Worm (Caenorhabditis elegans): ENCODE measurements around the gene srbc-57.

Gene srbc-57

ce11 chrV:489320-489719 lies 21.0 kb upstream of the srbc-57 start, which contains the start of gene nhr-106:
TSS of gene nhr-106 (plus strand) at chrV:489620.
- peak; percentile 48; the same call in 1 of the 2 replicates for TF ChIP-seq dmd-6 (GFP tag; IDR thresholded peaks at IDR 0.05)
- TF ChIP-seq R02D3.7 (tag; optimal IDR thresholded peaks at IDR 0.05) = no peak
- TF ChIP-seq daf-16 (GFP tag; optimal IDR thresholded peaks at IDR 0.05) = no peak
- peak; percentile 26 for TF ChIP-seq daf-16 (tag; optimal IDR thresholded peaks at IDR 0.05)
- TF ChIP-seq nhr-28 (tag; optimal IDR thresholded peaks at IDR 0.05) = peak; percentile 78
- TF ChIP-seq rbr-2 (tag; optimal IDR thresholded peaks at IDR 0.05) = no peak
- TF ChIP-seq pqm-1 (tag; optimal IDR thresholded peaks at IDR 0.05) = peak; percentile 20
- TF ChIP-seq php-3 (GFP tag; IDR thresholded peaks at IDR 0.05) = no peak
- no peak for TF ChIP-seq ces-1 (GFP tag; optimal IDR thresholded peaks at IDR 0.05)

- TF ChIP-seq T20F7.1 (GFP tag; optimal IDR thresholded peaks at IDR 0.05) (no peak), set-16 (GFP tag; IDR thresholded peaks at IDR 0.05) (peak; percentile 64), lin-39 (tag; optimal IDR thresholded peaks at IDR 0.05) (no peak), rbr-2 (tag; optimal IDR thresholded peaks at IDR 0.05) (no peak), tag-97 (GFP tag; IDR thresholded peaks at IDR 0.05) (no peak), lim-7 (GFP tag; IDR thresholded peaks at IDR 0.05) (0 out of 2 replicates have a peak, but pooled peaks have one; percentile 3), pha-4 (GFP tag; IDR thresholded peaks at IDR 0.05) (no peak), pha-4 (tag; optimal IDR thresholded peaks at IDR 0.05) (no peak), egl-43 (GFP tag; IDR thresholded peaks at IDR 0.05) (0 out of 2 replicates have a peak, but pooled peaks have one; percentile 63), dmd-8 (GFP tag; IDR thresholded peaks at IDR 0.05) (no peak), tra-1 (GFP tag; IDR thresholded peaks at IDR 0.05) (no peak), ces-1 (GFP tag; optimal IDR thresholded peaks at IDR 0.05) (no peak), zip-11 (GFP tag; IDR thresholded peaks at IDR 0.05) (no peak), aha-1 (tag) (peak; percentile 11)
Observed at ce11 chrV:487980-488379, 19.6 kb upstream of the srbc-57 start.

- TF ChIP-seq unc-39 (tag; optimal IDR thresholded peaks at IDR 0.05) (no peak), mdt-29 (GFP tag; IDR thresholded peaks at IDR 0.05) (no peak), attf-4 (tag; optimal IDR thresholded peaks at IDR 0.05) (no peak), spr-3 (GFP tag; optimal IDR thresholded peaks at IDR 0.05) (no peak), nhr-102 (tag; optimal IDR thresholded peaks at IDR 0.05) (no peak), mdl-1 (tag; optimal IDR thresholded peaks at IDR 0.05) (no peak), ztf-7 (tag; optimal IDR thresholded peaks at IDR 0.05) (no peak), unc-62 (GFP tag; optimal IDR thresholded peaks at IDR 0.05 in 1 of 2) (no peak), unc-62 (tag; optimal IDR thresholded peaks at IDR 0.05) (no peak)
Observed at ce11 chrV:486684-487083, 18.3 kb upstream of the srbc-57 start, which contains the start of gene nhr-211. TSS of gene nhr-211 (plus strand) at chrV:486984.

ce11 chrV:484285-484890 lies 16.0 kb upstream of the srbc-57 start, which contains the start of gene nhr-212:
TSS of gene nhr-212 (plus strand) at chrV:484857.
- TF ChIP-seq Y48G9A.11 (GFP tag; IDR thresholded peaks at IDR 0.05) = no peak
- TF ChIP-seq daf-16 (GFP tag; optimal IDR thresholded peaks at IDR 0.05) = no peak
- peak; percentile 47 for TF ChIP-seq daf-16 (tag; optimal IDR thresholded peaks at IDR 0.05)
- TF ChIP-seq dve-1 (tag; optimal IDR thresholded peaks at IDR 0.05; ENCODE audit: insufficient read depth) = peak; percentile 45
- no peak for TF ChIP-seq dmd-8 (GFP tag; IDR thresholded peaks at IDR 0.05)
- TF ChIP-seq hlh-11 (tag; optimal IDR thresholded peaks at IDR 0.05) = peak; percentile 26
- TF ChIP-seq nhr-41 (GFP tag; IDR thresholded peaks at IDR 0.05) = no peak
- TF ChIP-seq php-3 (GFP tag; IDR thresholded peaks at IDR 0.05) = 0 out of 2 replicates have a peak, but pooled peaks have one; percentile 10
- TF ChIP-seq lsy-2 (tag; optimal IDR thresholded peaks at IDR 0.05) = no peak
- 0 out of 2 replicates have a peak, but pooled peaks have one; percentile 16 for TF ChIP-seq tra-1 (GFP tag; IDR thresholded peaks at IDR 0.05)
- peak; percentile 82 for TF ChIP-seq nhr-28 (tag; optimal IDR thresholded peaks at IDR 0.05)
- TF ChIP-seq hlh-30 (tag; optimal IDR thresholded peaks at IDR 0.05; ENCODE audit: insufficient read depth) = peak; percentile 28
- peak; percentile 25; the same call in 1 of the 2 replicates for TF ChIP-seq dmd-6 (GFP tag; IDR thresholded peaks at IDR 0.05)
- TF ChIP-seq pqm-1 (tag; optimal IDR thresholded peaks at IDR 0.05) = peak; percentile 13
- no peak for TF ChIP-seq nhr-6 (tag; optimal IDR thresholded peaks at IDR 0.05)
